Worm (Caenorhabditis elegans) whole organism, L3 larva: ENCODE data around the gene dsh-1.

Experiments
- nhr-25 ChIP-seq: sonication (generic microtip); optimal IDR thresholded peaks from 2 replicates; lab custom pipeline; 2017; ENCODE audit warnings: missing biosample characterization, missing genetic modification characterization
- snpc-4 ChIP-seq: fragments of 150-350 bp; optimal IDR thresholded peaks from 2 replicates; lab custom pipeline; 2014; ENCODE audit warnings: missing biosample characterization, missing genetic modification characterization
- unc-62 ChIP-seq: fragments of 150-350 bp; sonication (generic microtip); optimal IDR thresholded peaks from 4 replicates; lab custom pipeline; 2014; ENCODE audit warnings: missing biosample characterization, missing genetic modification reagents, missing genetic modification characterization
- zag-1 ChIP-seq: fragments of 150-350 bp; optimal IDR thresholded peaks from 2 replicates; lab custom pipeline; 2014; ENCODE audit warnings: missing biosample characterization, missing genetic modification characterization

ce11 chrII:5210830-5211229 lies 14.4 kb downstream of the dsh-1 start, which contains the start of gene C34F11.8:
- TF ChIP-seq zag-1 = no peak
- no peak for TF ChIP-seq unc-62 (GFP tag; lab: Kevin White, UChicago)
- no peak for TF ChIP-seq nhr-25
- no peak for TF ChIP-seq snpc-4
